Fruit fly (Drosophila melanogaster) whole organism, embryonic: Measurements from ENCODE around the gene eIF2Bepsilon.

ENCODE experiments used
- Atf6 ChIP-seq: fragments of 200-800 bp; sonication (Bioruptor generic); IDR thresholded peaks from 2 replicates; pipeline ENCODE4 v1.3.6; 2022; ENCODE audit warnings: missing biosample characterization, missing genetic modification characterization
- BtbVII ChIP-seq: fragments of 200-800 bp; sonication (Bioruptor generic); optimal IDR thresholded peaks from 3 replicates; lab custom pipeline; 2017; ENCODE audit warnings: missing biosample characterization, mild to moderate bottlenecking, missing genetic modification characterization
- CG10209 ChIP-seq: fragments of 200-800 bp; sonication (Bioruptor generic); optimal IDR thresholded peaks from 3 replicates; lab custom pipeline; 2017; ENCODE audit warnings: missing biosample characterization, mild to moderate bottlenecking, missing genetic modification characterization, missing genetic modification reagents
- CG10274 ChIP-seq: fragments of 200-800 bp; sonication (Bioruptor generic); optimal IDR thresholded peaks from 3 replicates; lab custom pipeline; 2017; ENCODE audit warnings: missing biosample characterization, mild to moderate bottlenecking, missing genetic modification characterization
- CG10979 ChIP-seq: fragments of 200-800 bp; sonication (Bioruptor generic); optimal IDR thresholded peaks from 2 replicates; lab custom pipeline; 2018; ENCODE audit warnings: missing biosample characterization, mild to moderate bottlenecking, missing genetic modification characterization, moderate library complexity
- CG11085 ChIP-seq: fragments of 200-800 bp; sonication (Bioruptor generic); IDR thresholded peaks from 2 replicates; pipeline ENCODE4 v1.3.6; 2022; ENCODE audit warnings: missing biosample characterization, missing genetic modification characterization
- CG1233 ChIP-seq: fragments of 200-800 bp; sonication (Bioruptor generic); optimal IDR thresholded peaks from 4 replicates; lab custom pipeline; 2018; ENCODE audit warnings: missing biosample characterization, mild to moderate bottlenecking, missing genetic modification characterization
- CG12391 ChIP-seq: fragments of 200-800 bp; sonication (Bioruptor generic); optimal IDR thresholded peaks from 3 replicates; lab custom pipeline; 2018; ENCODE audit warnings: missing biosample characterization, mild to moderate bottlenecking, missing genetic modification characterization, moderate library complexity
- CG13624 ChIP-seq: fragments of 200-800 bp; sonication (Bioruptor generic); optimal IDR thresholded peaks from 2 replicates; lab custom pipeline; 2016; ENCODE audit warnings: missing biosample characterization, missing genetic modification characterization
- CG15073 ChIP-seq: fragments of 200-800 bp; sonication (Bioruptor generic); optimal IDR thresholded peaks from 2 replicates; lab custom pipeline; 2016; ENCODE audit warnings: missing biosample characterization, missing genetic modification characterization
- CG17385 ChIP-seq: fragments of 200-800 bp; sonication (Bioruptor generic); optimal IDR thresholded peaks from 3 replicates; lab custom pipeline; 2018; ENCODE audit warnings: missing biosample characterization, mild to moderate bottlenecking, missing genetic modification characterization
- CG1792 ChIP-seq: fragments of 200-800 bp; sonication (Bioruptor generic); optimal IDR thresholded peaks from 2 replicates; lab custom pipeline; 2016; ENCODE audit warnings: missing biosample characterization, missing genetic modification characterization
- CG2202 ChIP-seq: fragments of 200-800 bp; sonication (Bioruptor generic); optimal IDR thresholded peaks from 2 replicates; lab custom pipeline; 2018; ENCODE audit warnings: missing biosample characterization, mild to moderate bottlenecking, missing genetic modification characterization
- CG2712 ChIP-seq: fragments of 200-800 bp; optimal IDR thresholded peaks from 3 replicates; lab custom pipeline; 2019; ENCODE audit warnings: missing biosample characterization, mild to moderate bottlenecking, missing genetic modification characterization, moderate library complexity
- CG2875 ChIP-seq: fragments of 200-800 bp; sonication (Bioruptor generic); optimal IDR thresholded peaks from 2 replicates; lab custom pipeline; 2017; ENCODE audit warnings: missing biosample characterization, mild to moderate bottlenecking, missing genetic modification characterization, missing genetic modification reagents
- CG2889 ChIP-seq: fragments of 200-800 bp; sonication (Bioruptor generic); IDR thresholded peaks from 3 replicates; pipeline ENCODE4 v1.3.6; 2022; ENCODE audit warnings: missing biosample characterization, missing genetic modification characterization
- CG3065 ChIP-seq: fragments of 200-800 bp; sonication (Bioruptor generic); optimal IDR thresholded peaks from 2 replicates; lab custom pipeline; 2016; ENCODE audit warnings: missing biosample characterization, missing genetic modification characterization
- CG31365 ChIP-seq: fragments of 200-800 bp; sonication (Bioruptor generic); optimal IDR thresholded peaks from 2 replicates; lab custom pipeline; 2018; ENCODE audit warnings: missing biosample characterization, mild to moderate bottlenecking, missing genetic modification characterization
- CG4820 ChIP-seq: fragments of 200-800 bp; sonication (Bioruptor generic); optimal IDR thresholded peaks from 3 replicates; lab custom pipeline; 2016; ENCODE audit warnings: missing biosample characterization, missing genetic modification characterization
- CG7372 ChIP-seq: fragments of 200-800 bp; sonication (Bioruptor generic); IDR thresholded peaks from 2 replicates; pipeline ENCODE4 v1.3.6; 2022; ENCODE audit warnings: missing biosample characterization, missing genetic modification characterization
- CG8290 ChIP-seq, 3 experiments: fragments of 200-800 bp; sonication (Bioruptor generic); optimal IDR thresholded peaks; 2 replicates each; lab custom pipeline; 2016 to 2019; ENCODE audit warnings: missing biosample characterization in 3 of 3, missing genetic modification characterization in 3 of 3, mild to moderate bottlenecking in 2 of 3, moderate library complexity in 1 of 3
- Dek ChIP-seq: fragments of 200-800 bp; sonication (Bioruptor generic); optimal IDR thresholded peaks from 3 replicates; lab custom pipeline; 2019; ENCODE audit warnings: missing biosample characterization, mild to moderate bottlenecking, missing genetic modification characterization, moderate library complexity
- HLH4C ChIP-seq: fragments of 200-800 bp; sonication (Bioruptor generic); IDR thresholded peaks from 3 replicates; pipeline ENCODE4 v1.3.6; 2022; ENCODE audit warnings: missing biosample characterization, missing genetic modification characterization; ENCODE audit not compliant: partially characterized antibody
- HLHmδ ChIP-seq: fragments of 200-800 bp; sonication (Bioruptor generic); optimal IDR thresholded peaks from 2 replicates; lab custom pipeline; 2018; ENCODE audit warnings: missing biosample characterization, mild to moderate bottlenecking, missing genetic modification characterization, moderate library complexity
- Hand ChIP-seq: fragments of 200-800 bp; sonication (Bioruptor generic); optimal IDR thresholded peaks from 2 replicates; lab custom pipeline; 2017; ENCODE audit warnings: mild to moderate bottlenecking, missing biosample characterization, missing genetic modification reagents, missing genetic modification characterization
- Hr39 ChIP-seq: fragments of >200 bp; optimal IDR thresholded peaks from 2 replicates; lab custom pipeline; 2017
- Max ChIP-seq: fragments of 200-800 bp; sonication (Bioruptor generic); optimal IDR thresholded peaks from 2 replicates; lab custom pipeline; 2016; ENCODE audit warnings: missing biosample characterization, mild to moderate bottlenecking, missing genetic modification characterization
- NfI ChIP-seq: fragments of 200-800 bp; sonication (Bioruptor generic); optimal IDR thresholded peaks from 3 replicates; lab custom pipeline; 2018; ENCODE audit warnings: missing biosample characterization, mild to moderate bottlenecking, missing genetic modification characterization, moderate library complexity
- Sry-β ChIP-seq: fragments of 200-800 bp; sonication (Bioruptor generic); optimal IDR thresholded peaks from 2 replicates; lab custom pipeline; 2018; ENCODE audit warnings: missing biosample characterization, mild to moderate bottlenecking, missing genetic modification characterization, moderate library complexity
- aop ChIP-seq: fragments of 200-800 bp; sonication (Bioruptor generic); IDR thresholded peaks from 2 replicates; pipeline ENCODE4 v1.3.6; 2022; ENCODE audit warnings: missing biosample characterization, missing genetic modification characterization
- btn ChIP-seq: fragments of 200-800 bp; sonication (Bioruptor generic); optimal IDR thresholded peaks from 2 replicates; lab custom pipeline; 2016; ENCODE audit warnings: missing biosample characterization, missing genetic modification characterization
- chif ChIP-seq, 2 experiments: fragments of 200-800 bp; sonication (Bioruptor generic); optimal IDR thresholded peaks; 3 replicates each; lab custom pipeline; 2016; ENCODE audit warnings: missing biosample characterization in 2 of 2, missing genetic modification characterization in 2 of 2
- corto ChIP-seq: fragments of 200-800 bp; sonication (Bioruptor generic); optimal IDR thresholded peaks from 2 replicates; lab custom pipeline; 2016; ENCODE audit warnings: missing biosample characterization, mild to moderate bottlenecking, missing genetic modification characterization, moderate library complexity
- croc ChIP-seq: fragments of 200-800 bp; sonication (Bioruptor generic); conservative IDR thresholded peaks from 3 replicates; pipeline ENCODE4 v1.3.6; 2022; ENCODE audit warnings: missing biosample characterization, missing genetic modification characterization
- dm ChIP-seq: fragments of 200-800 bp; sonication (Bioruptor generic); optimal IDR thresholded peaks from 3 replicates; lab custom pipeline; 2016; ENCODE audit warnings: missing biosample characterization, missing genetic modification characterization
- gcm2 ChIP-seq: fragments of 200-800 bp; sonication (Bioruptor generic); optimal IDR thresholded peaks from 2 replicates; lab custom pipeline; 2016; ENCODE audit warnings: missing biosample characterization, missing genetic modification characterization
- hth ChIP-seq: fragments of >200 bp; optimal IDR thresholded peaks from 2 replicates; lab custom pipeline; 2017; ENCODE audit warnings: inconsistent platforms
- kah ChIP-seq: fragments of 200-800 bp; sonication (Bioruptor generic); optimal IDR thresholded peaks from 2 replicates; lab custom pipeline; 2018; ENCODE audit warnings: missing biosample characterization, mild to moderate bottlenecking, missing genetic modification characterization
- lilli ChIP-seq: fragments of 200-800 bp; sonication (Bioruptor generic); optimal IDR thresholded peaks from 3 replicates; lab custom pipeline; 2016; ENCODE audit warnings: missing biosample characterization, missing genetic modification characterization
- mirr ChIP-seq: fragments of 200-800 bp; sonication (Bioruptor generic); optimal IDR thresholded peaks from 3 replicates; lab custom pipeline; 2018; ENCODE audit warnings: missing biosample characterization, mild to moderate bottlenecking, missing genetic modification characterization
- nerfin-1 ChIP-seq: fragments of 200-800 bp; sonication (Bioruptor generic); optimal IDR thresholded peaks from 3 replicates; lab custom pipeline; 2019; ENCODE audit warnings: missing biosample characterization, mild to moderate bottlenecking, missing genetic modification characterization, moderate library complexity
- pho ChIP-seq: fragments of 200-800 bp; sonication (Bioruptor generic); optimal IDR thresholded peaks from 2 replicates; lab custom pipeline; 2016; ENCODE audit warnings: missing biosample characterization, missing genetic modification characterization
- pita ChIP-seq: fragments of 200-800 bp; sonication (Bioruptor generic); optimal IDR thresholded peaks from 2 replicates; lab custom pipeline; 2017; ENCODE audit warnings: missing biosample characterization, mild to moderate bottlenecking, missing genetic modification characterization
- prd ChIP-seq, 3 experiments: fragments of >200 bp in 2 of 3; fragments of 200-800 bp in 1 of 3; sonication (Bioruptor generic) in 1 of 3; optimal IDR thresholded peaks in 2 of 3; IDR thresholded peaks in 1 of 3; 2 replicates in 2 of 3; 3 replicates in 1 of 3; pipeline versions ENCODE4 v1.3.6 to Lab custom; 2017 to 2022; ENCODE audit warnings: missing biosample characterization in 1 of 3, missing genetic modification characterization in 1 of 3
- pzg ChIP-seq: fragments of 200-800 bp; sonication (Bioruptor generic); optimal IDR thresholded peaks from 3 replicates; lab custom pipeline; 2018; ENCODE audit warnings: missing biosample characterization, mild to moderate bottlenecking, missing genetic modification characterization, moderate library complexity
- seq ChIP-seq: fragments of 200-800 bp; sonication (Bioruptor generic); IDR thresholded peaks from 2 replicates; pipeline ENCODE4 v1.3.6; 2022; ENCODE audit warnings: missing biosample characterization, missing genetic modification characterization
- sim ChIP-seq: fragments of 200-800 bp; sonication (Bioruptor generic); IDR thresholded peaks from 2 replicates; pipeline ENCODE4 v1.3.6; 2022; ENCODE audit warnings: missing biosample characterization, missing genetic modification characterization
- stwl ChIP-seq: fragments of 200-800 bp; sonication (Bioruptor generic); optimal IDR thresholded peaks from 3 replicates; lab custom pipeline; 2018; ENCODE audit warnings: missing biosample characterization, mild to moderate bottlenecking, missing genetic modification characterization, moderate library complexity
- tap ChIP-seq: fragments of 200-800 bp; optimal IDR thresholded peaks from 3 replicates; lab custom pipeline; 2019; ENCODE audit warnings: missing biosample characterization, mild to moderate bottlenecking, missing genetic modification characterization, moderate library complexity

eIF2Bepsilon gene

dm6 chrX:1877107-1877736 lies 45.5 kb downstream of the eIF2Bepsilon start, which contains the start of the genes CG14817 and CG14805 (continued):
- peak; percentile 50 for TF ChIP-seq CG2875 (GFP tag; lab: Kevin White, UChicago)
- TF ChIP-seq CG15073, result no peak
- TF ChIP-seq CG2202 (tag; lab: Kevin White, UChicago), result peak; percentile 65
- no peak for TF ChIP-seq Hr39
- TF ChIP-seq nerfin-1 (tag; lab: Kevin White, UChicago), result peak; percentile 65
- TF ChIP-seq tap (tag; lab: Kevin White, UChicago), result peak; percentile 69
- TF ChIP-seq CG17385 (GFP tag; lab: Kevin White, UChicago), result peak; percentile 76
- no peak for TF ChIP-seq pho (GFP tag; lab: Kevin White, UChicago)
- TF ChIP-seq btn, result no peak
- TF ChIP-seq gcm2, result no peak
- TF ChIP-seq CG2712 (tag; lab: Kevin White, UChicago), result peak; percentile 64
- peak; percentile 23 for TF ChIP-seq Sry-β (GFP tag; lab: Kevin White, UChicago)
- TF ChIP-seq lilli (GFP tag; lab: Kevin White, UChicago), result no peak
- TF ChIP-seq stwl (tag; lab: Kevin White, UChicago), result peak; percentile 46
- TF ChIP-seq Max (GFP tag; lab: Kevin White, UChicago), result peak; percentile 37
- TF ChIP-seq CG4820 (GFP tag; lab: Kevin White, UChicago), result no peak
- TF ChIP-seq NfI, result peak; percentile 86
- peak; percentile 45; the same call in 2 of the 3 replicates for TF ChIP-seq HLH4C
- TF ChIP-seq Dek, result peak; percentile 43
- no peak for TF ChIP-seq CG7372 (GFP tag; lab: Robert Waterston, UW)
- peak; percentile 30 for TF ChIP-seq CG13624 (GFP tag; lab: Kevin White, UChicago)
- peak in 1 of 2 experiments; percentile 5 for TF ChIP-seq chif (GFP tag; optimal IDR thresholded peaks at IDR 0.05; lab: Kevin White, UChicago)
- TF ChIP-seq CG2889 (GFP tag; lab: Robert Waterston, UW), result no peak
- TF ChIP-seq mirr, result peak; percentile 93
- TF ChIP-seq dm (GFP tag; lab: Kevin White, UChicago), result peak; percentile 38
- no peak for TF ChIP-seq prd (optimal IDR thresholded peaks at IDR 0.05; lab: Kevin White, UChicago)
- no peak for TF ChIP-seq prd (GFP tag; IDR thresholded peaks at IDR 0.05; lab: Robert Waterston, UW)
- TF ChIP-seq CG10274 (GFP tag; lab: Kevin White, UChicago), result peak; percentile 54
- peak; percentile 65 for TF ChIP-seq pzg (GFP tag; lab: Kevin White, UChicago)
- TF ChIP-seq HLHmδ (GFP tag; lab: Kevin White, UChicago), result peak; percentile 81
- TF ChIP-seq sim (GFP tag; lab: Robert Waterston, UW), result peak; percentile 23; the same call in 1 of the 2 replicates
- no peak for TF ChIP-seq pita (GFP tag; lab: Kevin White, UChicago)
- TF ChIP-seq kah (GFP tag; lab: Kevin White, UChicago), result peak; percentile 74
- TF ChIP-seq CG3065 (GFP tag; lab: Kevin White, UChicago), result no peak
- TF ChIP-seq CG11085 (GFP tag; lab: Robert Waterston, UW), result peak; percentile 20; the same call in 1 of the 2 replicates
- no peak for TF ChIP-seq croc
- peak; percentile 76 for TF ChIP-seq CG12391 (tag; lab: Kevin White, UChicago)
- TF ChIP-seq aop (GFP tag; lab: Robert Waterston, UW), result no peak
- peak; percentile 63 for TF ChIP-seq CG10979 (tag; lab: Kevin White, UChicago)
- TF ChIP-seq BtbVII, result peak; percentile 87
- peak; percentile 27 for TF ChIP-seq CG8290 (GFP tag; optimal IDR thresholded peaks at IDR 0.05; lab: Kevin White, UChicago)
- peak in 1 of 2 experiments; percentile 59 for TF ChIP-seq CG8290 (tag; optimal IDR thresholded peaks at IDR 0.05; lab: Kevin White, UChicago)
- TF ChIP-seq Atf6 (GFP tag; lab: Robert Waterston, UW), result peak; percentile 50; the same call in 1 of the 2 replicates
- TF ChIP-seq seq (GFP tag; lab: Robert Waterston, UW), result peak; percentile 58; the same call in 1 of the 2 replicates
- TF ChIP-seq corto (GFP tag; lab: Kevin White, UChicago), result no peak
- no peak for TF ChIP-seq hth
- peak; percentile 72 for TF ChIP-seq CG10209 (GFP tag; lab: Kevin White, UChicago)
- TF ChIP-seq CG1233, result peak; percentile 83
- TF ChIP-seq CG1792 (GFP tag; lab: Kevin White, UChicago), result no peak
- TF ChIP-seq Hand (GFP tag; lab: Kevin White, UChicago), result peak; percentile 68
- peak; percentile 76 for TF ChIP-seq CG31365 (tag; lab: Kevin White, UChicago)
